Fruit fly (Drosophila melanogaster) whole organism, embryonic: ENCODE results near the gene CG12438.
A peak's percentile ranks its signal among the peaks of the same experiment; 100 is the strongest.

ENCODE experiments used
- ATbp ChIP-seq: fragments of 200-800 bp; sonication (Bioruptor generic); optimal IDR thresholded peaks from 2 replicates; lab custom pipeline; 2017; ENCODE audit warnings: missing biosample characterization, mild to moderate bottlenecking, missing genetic modification characterization, missing genetic modification reagents
- Bteb2 ChIP-seq: fragments of 200-800 bp; sonication (Bioruptor generic); optimal IDR thresholded peaks from 2 replicates; lab custom pipeline; 2016; ENCODE audit warnings: missing biosample characterization, missing genetic modification characterization
- CG10321 ChIP-seq: fragments of 200-800 bp; sonication (Bioruptor generic); IDR thresholded peaks from 2 replicates; pipeline ENCODE4 v1.3.6; 2022; ENCODE audit warnings: missing biosample characterization, missing genetic modification characterization
- CG10979 ChIP-seq: fragments of 200-800 bp; sonication (Bioruptor generic); optimal IDR thresholded peaks from 2 replicates; lab custom pipeline; 2018; ENCODE audit warnings: missing biosample characterization, mild to moderate bottlenecking, missing genetic modification characterization, moderate library complexity
- CG12391 ChIP-seq: fragments of 200-800 bp; sonication (Bioruptor generic); optimal IDR thresholded peaks from 3 replicates; lab custom pipeline; 2018; ENCODE audit warnings: missing biosample characterization, mild to moderate bottlenecking, missing genetic modification characterization, moderate library complexity
- CG13123 ChIP-seq: fragments of 200-800 bp; sonication (Bioruptor generic); optimal IDR thresholded peaks from 2 replicates; lab custom pipeline; 2016; ENCODE audit warnings: missing biosample characterization, missing genetic modification characterization
- CG13296 ChIP-seq: fragments of 200-800 bp; sonication (Bioruptor generic); optimal IDR thresholded peaks from 3 replicates; lab custom pipeline; 2018; ENCODE audit warnings: missing biosample characterization, mild to moderate bottlenecking, missing genetic modification characterization
- CG14014 ChIP-seq: fragments of 200-800 bp; sonication (Bioruptor generic); IDR thresholded peaks from 2 replicates; pipeline ENCODE4 v1.3.6; 2022; ENCODE audit warnings: missing biosample characterization, missing genetic modification characterization
- CG15601 ChIP-seq: fragments of 200-800 bp; sonication (Bioruptor generic); optimal IDR thresholded peaks from 3 replicates; lab custom pipeline; 2019; ENCODE audit warnings: missing biosample characterization, mild to moderate bottlenecking, missing genetic modification characterization, moderate library complexity
- CG1647 ChIP-seq: fragments of 200-800 bp; sonication (Bioruptor generic); optimal IDR thresholded peaks from 3 replicates; lab custom pipeline; 2016; ENCODE audit warnings: missing biosample characterization, missing genetic modification characterization
- CG16813 ChIP-seq: fragments of 200-800 bp; sonication (Bioruptor generic); IDR thresholded peaks from 3 replicates; pipeline ENCODE4 v1.3.6; 2022; ENCODE audit warnings: missing biosample characterization, missing genetic modification characterization; ENCODE audit not compliant: partially characterized antibody
- CG31441 ChIP-seq: fragments of 200-800 bp; sonication (Bioruptor generic); IDR thresholded peaks from 2 replicates; pipeline ENCODE4 v1.3.6; 2022; ENCODE audit warnings: missing biosample characterization, missing genetic modification characterization
- CG34376 ChIP-seq: fragments of 200-800 bp; sonication (Bioruptor generic); optimal IDR thresholded peaks from 2 replicates; lab custom pipeline; 2018; ENCODE audit warnings: missing biosample characterization, mild to moderate bottlenecking, missing genetic modification characterization
- CG4404 ChIP-seq: fragments of 200-800 bp; sonication (Bioruptor generic); IDR thresholded peaks from 2 replicates; pipeline ENCODE4 v1.3.6; 2022; ENCODE audit warnings: missing biosample characterization, missing genetic modification characterization
- CG4707 ChIP-seq: fragments of 200-800 bp; sonication (Bioruptor generic); optimal IDR thresholded peaks from 2 replicates; lab custom pipeline; 2018; ENCODE audit warnings: missing biosample characterization, mild to moderate bottlenecking, missing genetic modification characterization, moderate library complexity
- CG7839 ChIP-seq: fragments of 200-800 bp; sonication (Bioruptor generic); optimal IDR thresholded peaks from 3 replicates; lab custom pipeline; 2018; ENCODE audit warnings: missing biosample characterization, mild to moderate bottlenecking, missing genetic modification characterization, moderate library complexity
- CG7928 ChIP-seq: fragments of 200-800 bp; sonication (Bioruptor generic); optimal IDR thresholded peaks from 2 replicates; lab custom pipeline; 2017; ENCODE audit warnings: missing biosample characterization, mild to moderate bottlenecking, missing genetic modification characterization
- D ChIP-seq, 2 experiments: fragments of 200-800 bp in 1 of 2; fragments of >200 bp in 1 of 2; sonication (Bioruptor generic) in 1 of 2; optimal IDR thresholded peaks; 2 replicates in 1 of 2; 3 replicates in 1 of 2; lab custom pipeline; 2017; ENCODE audit warnings: mild to moderate bottlenecking in 1 of 2, missing biosample characterization in 1 of 2, missing genetic modification characterization in 1 of 2, missing genetic modification reagents in 1 of 2
- D19A ChIP-seq: fragments of 200-800 bp; optimal IDR thresholded peaks from 3 replicates; lab custom pipeline; 2019; ENCODE audit warnings: missing biosample characterization, mild to moderate bottlenecking, missing genetic modification characterization, moderate library complexity
- E2f1 ChIP-seq: fragments of 200-800 bp; sonication (Bioruptor generic); IDR thresholded peaks from 2 replicates; pipeline ENCODE4 v1.3.6; 2022; ENCODE audit warnings: missing biosample characterization, missing genetic modification characterization
- Elba2 ChIP-seq: fragments of 200-800 bp; sonication (Bioruptor generic); optimal IDR thresholded peaks from 3 replicates; lab custom pipeline; 2016; ENCODE audit warnings: missing biosample characterization, missing genetic modification characterization
- HLH3B ChIP-seq: fragments of 200-800 bp; sonication (Bioruptor generic); IDR thresholded peaks from 2 replicates; pipeline ENCODE4 v1.3.6; 2022; ENCODE audit warnings: missing biosample characterization, missing genetic modification characterization
- Hmx ChIP-seq: fragments of 200-800 bp; sonication (Bioruptor generic); optimal IDR thresholded peaks from 2 replicates; lab custom pipeline; 2016; ENCODE audit warnings: missing biosample characterization, missing genetic modification characterization
- Nf-YB ChIP-seq: fragments of 200-800 bp; sonication (Bioruptor generic); optimal IDR thresholded peaks from 3 replicates; lab custom pipeline; 2019; ENCODE audit warnings: missing biosample characterization, mild to moderate bottlenecking, missing genetic modification characterization, moderate library complexity
- Nf-YC ChIP-seq: fragments of 200-800 bp; optimal IDR thresholded peaks from 3 replicates; lab custom pipeline; 2019; ENCODE audit warnings: missing biosample characterization, mild to moderate bottlenecking, missing genetic modification characterization, moderate library complexity
- Oli ChIP-seq: fragments of 200-800 bp; sonication (Bioruptor generic); optimal IDR thresholded peaks from 2 replicates; lab custom pipeline; 2018; ENCODE audit warnings: missing biosample characterization, mild to moderate bottlenecking, missing genetic modification characterization, moderate library complexity
- Ptx1 ChIP-seq: fragments of 200-800 bp; sonication (Bioruptor generic); IDR thresholded peaks from 2 replicates; pipeline ENCODE4 v1.3.6; 2022; ENCODE audit warnings: missing biosample characterization, missing genetic modification characterization
- Side ChIP-seq: fragments of 200-800 bp; sonication (Bioruptor generic); optimal IDR thresholded peaks from 2 replicates; lab custom pipeline; 2016; ENCODE audit warnings: missing biosample characterization, missing genetic modification characterization
- Ssrp ChIP-seq: fragments of 200-800 bp; sonication (Bioruptor generic); optimal IDR thresholded peaks from 2 replicates; lab custom pipeline; 2018; ENCODE audit warnings: missing biosample characterization, mild to moderate bottlenecking, missing genetic modification characterization, moderate library complexity
- Stat92E ChIP-seq, 3 experiments: fragments of >200 bp in 2 of 3; fragments of 200-800 bp in 1 of 3; sonication (Bioruptor generic) in 1 of 3; optimal IDR thresholded peaks; 2 replicates each; lab custom pipeline; 2017 to 2019; ENCODE audit warnings: missing biosample characterization in 3 of 3, missing genetic modification characterization in 3 of 3, mild to moderate bottlenecking in 1 of 3, moderate library complexity in 1 of 3
- Xrp1 ChIP-seq: fragments of 200-800 bp; sonication (Bioruptor generic); IDR thresholded peaks from 2 replicates; pipeline ENCODE4 v1.3.6; 2022; ENCODE audit warnings: missing biosample characterization, missing genetic modification characterization
- chif ChIP-seq, 2 experiments: fragments of 200-800 bp; sonication (Bioruptor generic); optimal IDR thresholded peaks; 3 replicates each; lab custom pipeline; 2016; ENCODE audit warnings: missing biosample characterization in 2 of 2, missing genetic modification characterization in 2 of 2
- dysf ChIP-seq: fragments of 200-800 bp; sonication (Bioruptor generic); IDR thresholded peaks from 3 replicates; pipeline ENCODE4 v1.3.6; 2022; ENCODE audit warnings: missing biosample characterization, missing genetic modification characterization
- esg ChIP-seq: fragments of 200-800 bp; sonication (Bioruptor generic); conservative IDR thresholded peaks from 2 replicates; pipeline ENCODE4 v1.3.6; 2022; ENCODE audit warnings: missing biosample characterization, missing genetic modification characterization
- gcm ChIP-seq: fragments of 200-800 bp; sonication (Bioruptor generic); optimal IDR thresholded peaks from 2 replicates; lab custom pipeline; 2019; ENCODE audit warnings: missing biosample characterization, mild to moderate bottlenecking, missing genetic modification characterization, moderate library complexity
- grau ChIP-seq: fragments of 200-800 bp; optimal IDR thresholded peaks from 3 replicates; lab custom pipeline; 2019; ENCODE audit warnings: missing biosample characterization, mild to moderate bottlenecking, missing genetic modification characterization, moderate library complexity
- gsb-n ChIP-seq: fragments of 200-800 bp; sonication (Bioruptor generic); optimal IDR thresholded peaks from 3 replicates; lab custom pipeline; 2018; ENCODE audit warnings: missing biosample characterization, mild to moderate bottlenecking, missing genetic modification characterization
- gt ChIP-seq: fragments of 200-800 bp; sonication (Bioruptor generic); IDR thresholded peaks from 2 replicates; pipeline ENCODE4 v1.3.6; 2022; ENCODE audit warnings: missing biosample characterization, missing genetic modification characterization
- ham ChIP-seq: fragments of 200-800 bp; sonication (Bioruptor generic); IDR thresholded peaks from 2 replicates; pipeline ENCODE4 v1.3.6; 2022; ENCODE audit warnings: missing biosample characterization, missing genetic modification characterization
- kni ChIP-seq: fragments of 200-800 bp; sonication (Bioruptor generic); optimal IDR thresholded peaks from 3 replicates; lab custom pipeline; 2017; ENCODE audit warnings: mild to moderate bottlenecking, missing biosample characterization, missing genetic modification reagents, missing genetic modification characterization
- nerfin-2 ChIP-seq: fragments of 200-800 bp; sonication (Bioruptor generic); IDR thresholded peaks from 2 replicates; pipeline ENCODE4 v1.3.6; 2022; ENCODE audit warnings: missing biosample characterization, missing genetic modification characterization; ENCODE audit not compliant: partially characterized antibody
- nom ChIP-seq: fragments of 200-800 bp; sonication (Bioruptor generic); optimal IDR thresholded peaks from 2 replicates; lab custom pipeline; 2017; ENCODE audit warnings: missing biosample characterization, missing genetic modification characterization, mild to moderate bottlenecking, moderate library complexity, missing genetic modification reagents
- pho ChIP-seq: fragments of 200-800 bp; sonication (Bioruptor generic); optimal IDR thresholded peaks from 2 replicates; lab custom pipeline; 2016; ENCODE audit warnings: missing biosample characterization, missing genetic modification characterization
- prd ChIP-seq, 3 experiments: fragments of >200 bp in 2 of 3; fragments of 200-800 bp in 1 of 3; sonication (Bioruptor generic) in 1 of 3; optimal IDR thresholded peaks in 2 of 3; IDR thresholded peaks in 1 of 3; 2 replicates in 2 of 3; 3 replicates in 1 of 3; pipeline versions ENCODE4 v1.3.6 to Lab custom; 2017 to 2022; ENCODE audit warnings: missing biosample characterization in 1 of 3, missing genetic modification characterization in 1 of 3
- ro ChIP-seq: fragments of 200-800 bp; sonication (Bioruptor generic); IDR thresholded peaks from 2 replicates; pipeline ENCODE4 v1.3.6; 2022; ENCODE audit warnings: missing biosample characterization, missing genetic modification characterization
- sc ChIP-seq, 3 experiments: fragments of >200 bp in 2 of 3; fragments of 200-800 bp in 1 of 3; sonication (Bioruptor generic) in 1 of 3; optimal IDR thresholded peaks; 2 replicates in 2 of 3; 3 replicates in 1 of 3; lab custom pipeline; 2017; ENCODE audit warnings: mild to moderate bottlenecking in 1 of 3, missing biosample characterization in 1 of 3, missing genetic modification characterization in 1 of 3, missing genetic modification reagents in 1 of 3
- seq ChIP-seq: fragments of 200-800 bp; sonication (Bioruptor generic); IDR thresholded peaks from 2 replicates; pipeline ENCODE4 v1.3.6; 2022; ENCODE audit warnings: missing biosample characterization, missing genetic modification characterization
- twi ChIP-seq: fragments of 200-800 bp; optimal IDR thresholded peaks from 2 replicates; lab custom pipeline; 2019; ENCODE audit warnings: missing biosample characterization, mild to moderate bottlenecking, missing genetic modification characterization, moderate library complexity
- z ChIP-seq: fragments of 200-800 bp; sonication (Bioruptor generic); IDR thresholded peaks from 3 replicates; pipeline ENCODE4 v1.3.6; 2022; ENCODE audit warnings: missing biosample characterization, missing genetic modification characterization
- zf30C ChIP-seq: fragments of 200-800 bp; sonication (Bioruptor generic); optimal IDR thresholded peaks from 3 replicates; lab custom pipeline; 2018; ENCODE audit warnings: missing biosample characterization, mild to moderate bottlenecking, missing genetic modification characterization

The CG12438 gene

DNA sequence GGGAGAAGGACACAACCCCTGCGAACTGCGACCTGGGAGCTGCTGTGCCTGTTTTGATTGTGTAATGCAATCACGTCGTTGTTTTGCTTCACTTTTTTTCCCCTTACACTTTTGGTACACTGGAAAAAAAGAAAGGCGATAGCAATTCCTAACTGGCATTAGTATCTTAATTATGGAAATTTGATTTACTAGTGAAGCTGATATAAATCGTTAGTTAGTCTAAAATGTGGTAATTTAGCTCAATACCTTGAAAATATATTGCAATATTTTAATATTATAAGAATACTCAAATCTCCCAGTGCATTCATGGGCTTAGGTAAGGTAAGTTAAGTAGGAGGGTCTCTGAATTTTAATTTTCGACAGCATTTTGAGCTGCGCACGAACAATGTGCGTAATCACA, 35.5 kb downstream of the CG12438 start (continued):
- TF ChIP-seq nerfin-2 = no peak
- TF ChIP-seq gt (GFP tag; lab: Robert Waterston, UW) = no peak
- TF ChIP-seq CG4707 (GFP tag; lab: Kevin White, UChicago) = no peak
- TF ChIP-seq D19A (tag; lab: Kevin White, UChicago) = peak; percentile 24
- TF ChIP-seq CG31441 (GFP tag; lab: Robert Waterston, UW) = peak; percentile 46; the same call in 1 of the 2 replicates
- TF ChIP-seq esg (GFP tag; lab: Robert Waterston, UW) = 0 out of 2 replicates have a peak, but pooled peaks have one; percentile 11
- TF ChIP-seq CG16813 (GFP tag; lab: Robert Waterston, UW) = no peak
- peak; percentile 30 for TF ChIP-seq CG12391
- 0 out of 2 replicates have a peak, but pooled peaks have one; percentile 29 for TF ChIP-seq HLH3B (GFP tag; lab: Robert Waterston, UW)
- TF ChIP-seq CG13123 = no peak
- TF ChIP-seq CG10979 = peak; percentile 65
- no peak for TF ChIP-seq prd (optimal IDR thresholded peaks at IDR 0.05; lab: Kevin White, UChicago)
- TF ChIP-seq prd (GFP tag; IDR thresholded peaks at IDR 0.05; lab: Robert Waterston, UW) = peak; percentile 45; the same call in 1 of the 3 replicates
- TF ChIP-seq pho (GFP tag; lab: Kevin White, UChicago) = no peak
- TF ChIP-seq sc (optimal IDR thresholded peaks at IDR 0.05; lab: Kevin White, UChicago) = no peak
- no peak for TF ChIP-seq sc (GFP tag; optimal IDR thresholded peaks at IDR 0.05; lab: Kevin White, UChicago)
- TF ChIP-seq CG15601 (tag; lab: Kevin White, UChicago) = no peak
- no peak for TF ChIP-seq kni (GFP tag; lab: Kevin White, UChicago)
- no peak for TF ChIP-seq nom (GFP tag; lab: Kevin White, UChicago)
- no peak for TF ChIP-seq Elba2 (GFP tag; lab: Kevin White, UChicago)
- TF ChIP-seq gcm (GFP tag; lab: Kevin White, UChicago) = no peak
- peak; percentile 20 for TF ChIP-seq Oli (tag; lab: Kevin White, UChicago)
- peak; percentile 52 for TF ChIP-seq zf30C (GFP tag; lab: Kevin White, UChicago)
- peak; percentile 42 for TF ChIP-seq grau (tag; lab: Kevin White, UChicago)
- no peak for TF ChIP-seq CG13296 (GFP tag; lab: Kevin White, UChicago)
- TF ChIP-seq CG7839 (tag; lab: Kevin White, UChicago) = peak; percentile 48
- peak; percentile 23 for TF ChIP-seq Ptx1
- peak; percentile 46; the same call in 1 of the 2 replicates for TF ChIP-seq Xrp1 (GFP tag; lab: Robert Waterston, UW)
- no peak for TF ChIP-seq twi (tag; lab: Kevin White, UChicago)
- TF ChIP-seq E2f1 (GFP tag; lab: Robert Waterston, UW) = no peak
- peak; percentile 25 for TF ChIP-seq Ssrp (tag; lab: Kevin White, UChicago)
- TF ChIP-seq Bteb2 (GFP tag; lab: Kevin White, UChicago) = no peak
- peak; percentile 7 for TF ChIP-seq ATbp (GFP tag; lab: Kevin White, UChicago)
- TF ChIP-seq dysf (GFP tag; lab: Robert Waterston, UW) = no peak
- peak; percentile 14 for TF ChIP-seq gsb-n (tag; lab: Kevin White, UChicago)
- no peak for TF ChIP-seq D (optimal IDR thresholded peaks at IDR 0.05; lab: Kevin White, UChicago)
- TF ChIP-seq D (GFP tag; optimal IDR thresholded peaks at IDR 0.05; lab: Kevin White, UChicago) = peak; percentile 47

DNA sequence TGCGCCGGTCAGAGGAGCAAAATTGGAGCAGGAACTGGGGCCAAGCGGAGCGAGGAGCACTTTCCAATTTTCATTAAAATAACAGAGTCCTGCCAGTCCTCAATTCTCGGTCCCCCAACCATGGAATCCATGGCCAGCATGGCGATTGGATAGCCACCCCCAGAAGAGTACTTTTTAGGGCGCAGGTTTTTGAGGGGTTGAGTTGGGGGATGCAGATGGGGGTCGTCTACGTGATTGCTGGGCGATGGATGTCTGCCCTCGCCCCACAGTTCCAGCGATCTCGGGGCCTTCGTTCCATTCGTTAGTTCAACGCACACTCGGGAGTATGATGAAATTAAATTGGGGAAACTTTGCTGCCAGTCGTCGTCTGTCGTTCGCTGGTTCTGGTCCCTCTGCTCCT, 39.6 kb downstream of the CG12438 start:
- TF ChIP-seq chif (GFP tag; optimal IDR thresholded peaks at IDR 0.05; lab: Kevin White, UChicago) = no peak
- no peak for TF ChIP-seq Stat92E (GFP tag; optimal IDR thresholded peaks at IDR 0.05; lab: Kevin White, UChicago)
- TF ChIP-seq CG1647 (GFP tag; lab: Kevin White, UChicago) = no peak
- no peak for TF ChIP-seq CG4404 (GFP tag; lab: Robert Waterston, UW)
- TF ChIP-seq Nf-YC (tag; lab: Kevin White, UChicago) = peak; percentile 71
- no peak for TF ChIP-seq Side
- TF ChIP-seq z = no peak
- TF ChIP-seq seq (GFP tag; lab: Robert Waterston, UW) = 0 out of 2 replicates have a peak, but pooled peaks have one; percentile 23
- no peak for TF ChIP-seq ham (GFP tag; lab: Robert Waterston, UW)
- TF ChIP-seq Nf-YB = peak; percentile 62
- no peak for TF ChIP-seq CG14014 (GFP tag; lab: Robert Waterston, UW)
- no peak for TF ChIP-seq CG34376 (GFP tag; lab: Kevin White, UChicago)
- no peak for TF ChIP-seq Hmx (GFP tag; lab: Kevin White, UChicago)
- TF ChIP-seq CG10321 (GFP tag; lab: Robert Waterston, UW) = no peak
- TF ChIP-seq ro (GFP tag; lab: Robert Waterston, UW) = no peak
- TF ChIP-seq CG7928 (GFP tag; lab: Kevin White, UChicago) = no peak
